Worm (Caenorhabditis elegans): ENCODE results near the gene rhr-2.
A peak's percentile ranks its signal among the peaks of the same experiment; 100 is the strongest.

ce11 chrV:11733460-11733859, 3.5 kb upstream of the rhr-2 start, which contains the start of gene npp-22:
- no peak for TF ChIP-seq R02D3.7 (tag; optimal IDR thresholded peaks at IDR 0.05)
- TF ChIP-seq ztf-4 (tag; optimal IDR thresholded peaks at IDR 0.05): no peak
- TF ChIP-seq tbx-2 (tag; optimal IDR thresholded peaks at IDR 0.05): no peak
- TF ChIP-seq nhr-77 (tag; optimal IDR thresholded peaks at IDR 0.05): no peak
- no peak for TF ChIP-seq ceh-9 (tag; optimal IDR thresholded peaks at IDR 0.05)
- TF ChIP-seq ama-1 (optimal IDR thresholded peaks at IDR 0.05): no peak
- TF ChIP-seq pha-4 (tag; optimal IDR thresholded peaks at IDR 0.05): no peak
- TF ChIP-seq lin-15B (tag; optimal IDR thresholded peaks at IDR 0.05): peak; percentile 80
- no peak for TF ChIP-seq egl-27 (tag; optimal IDR thresholded peaks at IDR 0.05)
- TF ChIP-seq unc-62 (GFP tag; optimal IDR thresholded peaks at IDR 0.05): no peak

Measured in whole organism, L3 larva.